Worm (Caenorhabditis elegans): ENCODE measurements around the gene T03F6.6.

- TF ChIP-seq flt-1 (GFP tag; IDR thresholded peaks at IDR 0.05), result no peak
- no peak for TF ChIP-seq ztf-29 (GFP tag; IDR thresholded peaks at IDR 0.05)
- no peak for TF ChIP-seq cog-1 (tag; optimal IDR thresholded peaks at IDR 0.05)
- no peak for TF ChIP-seq T22C8.4 (GFP tag; IDR thresholded peaks at IDR 0.05)
- TF ChIP-seq tab-1 (GFP tag; IDR thresholded peaks at IDR 0.05), result no peak
- no peak for TF ChIP-seq med-1 (GFP tag; optimal IDR thresholded peaks at IDR 0.05; ENCODE audit: insufficient read depth)
- TF ChIP-seq ref-1 (GFP tag; conservative IDR thresholded peaks at IDR 0.05), result no peak
- TF ChIP-seq klf-2 (GFP tag; conservative IDR thresholded peaks at IDR 0.05), result no peak
- no peak for TF ChIP-seq ztf-23 (GFP tag; IDR thresholded peaks at IDR 0.05)
Measured at ce11 chrIII:13328911-13329310, 51.2 kb downstream of the T03F6.6 start.

Data from whole organism, midembryonic.